Fruit fly (Drosophila melanogaster): Measurements from ENCODE around the gene CG9331.

CG9331 gene

dm6 chr2L:20793881-20794280, 28.7 kb upstream of the CG9331 start (continued):
- TF ChIP-seq CG10654 (GFP tag; optimal IDR thresholded peaks at IDR 0.05) (no peak), Atf-2 (GFP tag; optimal IDR thresholded peaks at IDR 0.05) (no peak), Mes4 (GFP tag; optimal IDR thresholded peaks at IDR 0.05) (no peak), BtbVII (GFP tag; optimal IDR thresholded peaks at IDR 0.05) (peak; percentile 60), ato (GFP tag; IDR thresholded peaks at IDR 0.05; ENCODE audit: partially characterized antibody) (0 out of 2 replicates have a peak, but pooled peaks have one; percentile 15), lbe (GFP tag; optimal IDR thresholded peaks at IDR 0.05) (no peak), scrt (GFP tag; optimal IDR thresholded peaks at IDR 0.05) (peak; percentile 20), ara (GFP tag; IDR thresholded peaks at IDR 0.05) (no peak), CG4820 (GFP tag; optimal IDR thresholded peaks at IDR 0.05) (no peak), caup (GFP tag; optimal IDR thresholded peaks at IDR 0.05; ENCODE audit: severe bottlenecking) (no peak), Lpt (GFP tag; optimal IDR thresholded peaks at IDR 0.05) (no peak), CG14014 (GFP tag; IDR thresholded peaks at IDR 0.05) (peak; percentile 36; the same call in 1 of the 2 replicates), CG16815 (GFP tag; optimal IDR thresholded peaks at IDR 0.05) (no peak), sd (tag; optimal IDR thresholded peaks at IDR 0.05) (no peak), ham (GFP tag; IDR thresholded peaks at IDR 0.05) (no peak), Asciz (GFP tag; optimal IDR thresholded peaks at IDR 0.05) (no peak), tap (tag; optimal IDR thresholded peaks at IDR 0.05) (no peak), CG34224 (GFP tag; IDR thresholded peaks at IDR 0.05; ENCODE audit: partially characterized antibody) (peak; percentile 39; the same call in 2 of the 3 replicates), Dref (GFP tag; IDR thresholded peaks at IDR 0.05) (no peak), HHEX (GFP tag; optimal IDR thresholded peaks at IDR 0.05) (no peak), odd (GFP tag; optimal IDR thresholded peaks at IDR 0.05) (no peak), CG17568 (GFP tag; optimal IDR thresholded peaks at IDR 0.05) (no peak), Med (GFP tag) (peak; percentile 93), nerfin-1 (tag; optimal IDR thresholded peaks at IDR 0.05) (no peak), Ravus (GFP tag; IDR thresholded peaks at IDR 0.05) (no peak), wor (GFP tag; IDR thresholded peaks at IDR 0.05) (no peak), kay (GFP tag; optimal IDR thresholded peaks at IDR 0.05) (peak; percentile 47), CG12155 (GFP tag; optimal IDR thresholded peaks at IDR 0.05) (no peak), corto (GFP tag; optimal IDR thresholded peaks at IDR 0.05) (no peak), CG9215 (GFP tag; IDR thresholded peaks at IDR 0.05) (no peak), Nf-YB (GFP tag; optimal IDR thresholded peaks at IDR 0.05) (no peak), cad (GFP tag; optimal IDR thresholded peaks at IDR 0.05) (no peak), bab2 (GFP tag; optimal IDR thresholded peaks at IDR 0.05) (no peak), CG3726 (GFP tag; IDR thresholded peaks at IDR 0.05) (no peak), CG13123 (GFP tag; optimal IDR thresholded peaks at IDR 0.05) (no peak), CG15601 (tag; optimal IDR thresholded peaks at IDR 0.05) (no peak), CG14965 (GFP tag; optimal IDR thresholded peaks at IDR 0.05; ENCODE audit: borderline replicate concordance) (no peak), CG1024 (GFP tag; IDR thresholded peaks at IDR 0.05) (no peak), CG30020 (tag; optimal IDR thresholded peaks at IDR 0.05) (no peak), Kr (GFP tag; optimal IDR thresholded peaks at IDR 0.05) (no peak), CG6791 (GFP tag; IDR thresholded peaks at IDR 0.05; ENCODE audit: partially characterized antibody) (no peak), Taf1 (GFP tag; IDR thresholded peaks at IDR 0.05) (no peak), CG12219 (GFP tag; optimal IDR thresholded peaks at IDR 0.05) (no peak), Abd-B (GFP tag; optimal IDR thresholded peaks at IDR 0.05) (no peak), CG4328 (GFP tag; optimal IDR thresholded peaks at IDR 0.05) (no peak), NFAT (GFP tag; IDR thresholded peaks at IDR 0.05) (peak; percentile 30; the same call in 1 of the 2 replicates), CG11247 (GFP tag; IDR thresholded peaks at IDR 0.05) (no peak), unpg (GFP tag; optimal IDR thresholded peaks at IDR 0.05) (no peak), CG12769 (tag; optimal IDR thresholded peaks at IDR 0.05) (no peak), CG14441 (GFP tag; IDR thresholded peaks at IDR 0.05) (no peak), da (GFP tag; optimal IDR thresholded peaks at IDR 0.05) (no peak)

Measured in whole organism, embryonic.